Fruit fly (Drosophila melanogaster) S2 (cell line): ENCODE measurements around the gene sing.

ENCODE experiments used
- CG8478 ChIP-seq: fragments of >200 bp; optimal IDR thresholded peaks from 2 replicates; lab custom pipeline; 2018
- CTCF ChIP-seq, 2 experiments: fragments of >200 bp; optimal IDR thresholded peaks; 2 replicates each; lab custom pipeline; 2018

DNA sequence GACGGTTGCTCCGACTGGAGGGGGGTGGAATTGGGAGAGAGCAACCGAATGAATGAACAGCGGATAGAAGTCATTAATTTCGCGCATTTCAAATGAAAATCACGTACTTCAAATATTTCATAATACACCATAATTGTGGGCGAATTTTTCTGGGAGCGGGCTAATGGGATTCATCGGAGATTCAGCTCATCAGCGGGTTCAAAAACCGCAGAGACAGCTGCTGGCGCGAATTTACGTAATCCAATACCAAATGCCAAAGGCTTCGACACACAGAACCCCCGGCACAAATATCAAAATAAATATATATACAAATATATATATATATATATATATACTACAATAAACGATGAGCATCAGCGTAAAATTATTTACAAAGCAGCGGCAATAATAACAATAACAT is 37.6 kb downstream of the sing start:
- no peak for TF ChIP-seq CTCF (optimal IDR thresholded peaks at IDR 0.05; lab: Kevin White, UChicago)
- TF ChIP-seq CG8478: no peak
